Worm (Caenorhabditis elegans): ENCODE results near the gene ZK971.1.

- TF ChIP-seq flt-1 (GFP tag; IDR thresholded peaks at IDR 0.05) (no peak), ztf-29 (GFP tag; IDR thresholded peaks at IDR 0.05) (no peak), cog-1 (tag; optimal IDR thresholded peaks at IDR 0.05) (no peak), ztf-23 (GFP tag; IDR thresholded peaks at IDR 0.05) (no peak)
Measured at ce11 chrII:10250966-10251365, 28.5 kb downstream of the ZK971.1 start, which contains the start of gene F54B3.1.

All from whole organism, midembryonic.